Fruit fly (Drosophila melanogaster): ENCODE data around the gene AnxB9.

dm6 chr3R:21078958-21079357 lies 13.9 kb downstream of the AnxB9 start:
- TF ChIP-seq psq (optimal IDR thresholded peaks at IDR 0.05) (no peak), pan (optimal IDR thresholded peaks at IDR 0.05) (no peak), CG8478 (optimal IDR thresholded peaks at IDR 0.05) (no peak), Dll (optimal IDR thresholded peaks at IDR 0.05) (no peak), usp (GFP tag; optimal IDR thresholded peaks at IDR 0.05) (no peak), EcR (GFP tag; optimal IDR thresholded peaks at IDR 0.05) (no peak)

Measured in whole organism.